Fruit fly (Drosophila melanogaster) whole organism, embryonic: Measurements from ENCODE around the gene mRpL15.

Experiments
- Abd-B ChIP-seq: fragments of 200-800 bp; sonication (Bioruptor generic); optimal IDR thresholded peaks from 2 replicates; lab custom pipeline; 2018; ENCODE audit warnings: missing biosample characterization, mild to moderate bottlenecking, missing genetic modification characterization, moderate library complexity
- Ada2b ChIP-seq: fragments of 200-800 bp; sonication (Bioruptor generic); IDR thresholded peaks from 2 replicates; pipeline ENCODE4 v1.3.6; 2022; ENCODE audit warnings: missing biosample characterization, missing genetic modification characterization
- Bdp1 ChIP-seq: fragments of 200-800 bp; sonication (Bioruptor generic); optimal IDR thresholded peaks from 3 replicates; lab custom pipeline; 2016; ENCODE audit warnings: missing biosample characterization, missing genetic modification characterization
- BtbVII ChIP-seq: fragments of 200-800 bp; sonication (Bioruptor generic); optimal IDR thresholded peaks from 3 replicates; lab custom pipeline; 2017; ENCODE audit warnings: missing biosample characterization, mild to moderate bottlenecking, missing genetic modification characterization
- CG11696 ChIP-seq: fragments of 200-800 bp; sonication (Bioruptor generic); IDR thresholded peaks from 2 replicates; pipeline ENCODE4 v1.3.6; 2022; ENCODE audit warnings: missing biosample characterization, missing genetic modification characterization
- CG13296 ChIP-seq: fragments of 200-800 bp; sonication (Bioruptor generic); optimal IDR thresholded peaks from 3 replicates; lab custom pipeline; 2018; ENCODE audit warnings: missing biosample characterization, mild to moderate bottlenecking, missing genetic modification characterization
- CG13624 ChIP-seq: fragments of 200-800 bp; sonication (Bioruptor generic); optimal IDR thresholded peaks from 2 replicates; lab custom pipeline; 2016; ENCODE audit warnings: missing biosample characterization, missing genetic modification characterization
- CG14014 ChIP-seq: fragments of 200-800 bp; sonication (Bioruptor generic); IDR thresholded peaks from 2 replicates; pipeline ENCODE4 v1.3.6; 2022; ENCODE audit warnings: missing biosample characterization, missing genetic modification characterization
- CG14050 ChIP-seq: fragments of 200-800 bp; sonication (Bioruptor generic); IDR thresholded peaks from 3 replicates; pipeline ENCODE4 v1.3.6; 2022; ENCODE audit warnings: missing biosample characterization, missing genetic modification characterization
- CG15696 ChIP-seq: fragments of 200-800 bp; sonication (Bioruptor generic); optimal IDR thresholded peaks from 2 replicates; lab custom pipeline; 2019; ENCODE audit warnings: missing biosample characterization, mild to moderate bottlenecking, missing genetic modification characterization, moderate library complexity
- CG1647 ChIP-seq: fragments of 200-800 bp; sonication (Bioruptor generic); optimal IDR thresholded peaks from 3 replicates; lab custom pipeline; 2016; ENCODE audit warnings: missing biosample characterization, missing genetic modification characterization
- CG17612 ChIP-seq: fragments of 200-800 bp; sonication (Bioruptor generic); IDR thresholded peaks from 2 replicates; pipeline ENCODE4 v1.3.6; 2022; ENCODE audit warnings: missing biosample characterization, missing genetic modification characterization
- CG1792 ChIP-seq: fragments of 200-800 bp; sonication (Bioruptor generic); optimal IDR thresholded peaks from 2 replicates; lab custom pipeline; 2016; ENCODE audit warnings: missing biosample characterization, missing genetic modification characterization
- CG1832 ChIP-seq: fragments of 200-800 bp; sonication (Bioruptor generic); optimal IDR thresholded peaks from 2 replicates; lab custom pipeline; 2017; ENCODE audit warnings: missing biosample characterization, mild to moderate bottlenecking, missing genetic modification characterization, inconsistent platforms
- CG2116 ChIP-seq: fragments of 200-800 bp; sonication (Bioruptor generic); optimal IDR thresholded peaks from 3 replicates; lab custom pipeline; 2018; ENCODE audit warnings: missing biosample characterization, mild to moderate bottlenecking, missing genetic modification characterization
- CG2678 ChIP-seq: fragments of 200-800 bp; sonication (Bioruptor generic); optimal IDR thresholded peaks from 3 replicates; lab custom pipeline; 2019; ENCODE audit warnings: missing biosample characterization, mild to moderate bottlenecking, missing genetic modification characterization, moderate library complexity
- CG3726 ChIP-seq: fragments of 200-800 bp; sonication (Bioruptor generic); IDR thresholded peaks from 3 replicates; pipeline ENCODE4, ENCODE4 v1.3.6; 2022; ENCODE audit warnings: missing biosample characterization, missing genetic modification characterization
- CG4328 ChIP-seq: fragments of 200-800 bp; sonication (Bioruptor generic); optimal IDR thresholded peaks from 3 replicates; lab custom pipeline; 2017; ENCODE audit warnings: missing biosample characterization, missing genetic modification reagents, missing genetic modification characterization
- CG7745 ChIP-seq: fragments of 200-800 bp; sonication (Bioruptor generic); optimal IDR thresholded peaks from 2 replicates; lab custom pipeline; 2018; ENCODE audit warnings: missing biosample characterization, mild to moderate bottlenecking, missing genetic modification characterization, moderate library complexity
- CG7963 ChIP-seq: fragments of 200-800 bp; sonication (Bioruptor generic); IDR thresholded peaks from 3 replicates; pipeline ENCODE4 v1.3.6; 2022; ENCODE audit warnings: missing biosample characterization, missing genetic modification characterization; ENCODE audit not compliant: partially characterized antibody
- CG9932 ChIP-seq: fragments of 200-800 bp; sonication (Bioruptor generic); IDR thresholded peaks from 2 replicates; pipeline ENCODE4 v1.3.6; 2022; ENCODE audit warnings: missing biosample characterization, missing genetic modification characterization
- Camta ChIP-seq: fragments of 200-800 bp; sonication (Bioruptor generic); optimal IDR thresholded peaks from 2 replicates; lab custom pipeline; 2016; ENCODE audit warnings: missing biosample characterization, missing genetic modification characterization
- Dad ChIP-seq: fragments of 200-800 bp; sonication (Bioruptor generic); optimal IDR thresholded peaks from 3 replicates; lab custom pipeline; 2016; ENCODE audit warnings: missing biosample characterization, missing genetic modification characterization
- Dfd ChIP-seq, 2 experiments: fragments of >200 bp; optimal IDR thresholded peaks; 2 replicates each; lab custom pipeline; 2017; ENCODE audit warnings: missing biosample characterization in 2 of 2, missing genetic modification characterization in 2 of 2
- Dip2 ChIP-seq: fragments of 200-800 bp; sonication (Bioruptor generic); IDR thresholded peaks from 2 replicates; pipeline ENCODE4 v1.3.6; 2022; ENCODE audit warnings: missing biosample characterization, missing genetic modification characterization
- HLH4C ChIP-seq: fragments of 200-800 bp; sonication (Bioruptor generic); IDR thresholded peaks from 3 replicates; pipeline ENCODE4 v1.3.6; 2022; ENCODE audit warnings: missing biosample characterization, missing genetic modification characterization; ENCODE audit not compliant: partially characterized antibody
- Mad ChIP-seq: fragments of 200-800 bp; sonication (Bioruptor generic); optimal IDR thresholded peaks from 2 replicates; lab custom pipeline; 2016; ENCODE audit warnings: missing biosample characterization, missing genetic modification characterization
- Max ChIP-seq: fragments of 200-800 bp; sonication (Bioruptor generic); optimal IDR thresholded peaks from 2 replicates; lab custom pipeline; 2016; ENCODE audit warnings: missing biosample characterization, mild to moderate bottlenecking, missing genetic modification characterization
- NC2β ChIP-seq: fragments of 200-800 bp; sonication (Bioruptor generic); optimal IDR thresholded peaks from 2 replicates; lab custom pipeline; 2016; ENCODE audit warnings: missing biosample characterization, missing genetic modification characterization
- NfI ChIP-seq: fragments of 200-800 bp; sonication (Bioruptor generic); optimal IDR thresholded peaks from 3 replicates; lab custom pipeline; 2018; ENCODE audit warnings: missing biosample characterization, mild to moderate bottlenecking, missing genetic modification characterization, moderate library complexity
- Optix ChIP-seq: fragments of 200-800 bp; sonication (Bioruptor generic); IDR thresholded peaks from 3 replicates; pipeline ENCODE4 v1.3.6; 2022; ENCODE audit warnings: missing biosample characterization, missing genetic modification characterization
- Side ChIP-seq: fragments of 200-800 bp; sonication (Bioruptor generic); optimal IDR thresholded peaks from 2 replicates; lab custom pipeline; 2016; ENCODE audit warnings: missing biosample characterization, missing genetic modification characterization
- Sox102F ChIP-seq: fragments of 200-800 bp; sonication (Bioruptor generic); optimal IDR thresholded peaks from 2 replicates; lab custom pipeline; 2018; ENCODE audit warnings: missing biosample characterization, mild to moderate bottlenecking, missing genetic modification characterization, moderate library complexity
- Sry-β ChIP-seq: fragments of 200-800 bp; sonication (Bioruptor generic); optimal IDR thresholded peaks from 2 replicates; lab custom pipeline; 2018; ENCODE audit warnings: missing biosample characterization, mild to moderate bottlenecking, missing genetic modification characterization, moderate library complexity
- bab2 ChIP-seq: fragments of 200-800 bp; sonication (Bioruptor generic); optimal IDR thresholded peaks from 2 replicates; lab custom pipeline; 2016; ENCODE audit warnings: missing biosample characterization, missing genetic modification characterization
- en ChIP-seq: fragments of 200-800 bp; sonication (Bioruptor generic); optimal IDR thresholded peaks from 2 replicates; lab custom pipeline; 2016; ENCODE audit warnings: missing biosample characterization, missing genetic modification characterization
- esg ChIP-seq: fragments of 200-800 bp; sonication (Bioruptor generic); conservative IDR thresholded peaks from 2 replicates; pipeline ENCODE4 v1.3.6; 2022; ENCODE audit warnings: missing biosample characterization, missing genetic modification characterization
- eve ChIP-seq, 2 experiments: fragments of >200 bp; optimal IDR thresholded peaks; 2 replicates each; lab custom pipeline; 2017; ENCODE audit warnings: missing biosample characterization in 2 of 2, missing genetic modification characterization in 2 of 2
- fd96Cb ChIP-seq: fragments of 200-800 bp; sonication (Bioruptor generic); optimal IDR thresholded peaks from 2 replicates; lab custom pipeline; 2018; ENCODE audit warnings: missing biosample characterization, mild to moderate bottlenecking, missing genetic modification characterization, moderate library complexity
- fu2 ChIP-seq: fragments of 200-800 bp; sonication (Bioruptor generic); optimal IDR thresholded peaks from 2 replicates; lab custom pipeline; 2016; ENCODE audit warnings: missing biosample characterization, missing genetic modification characterization
- grau ChIP-seq: fragments of 200-800 bp; optimal IDR thresholded peaks from 3 replicates; lab custom pipeline; 2019; ENCODE audit warnings: missing biosample characterization, mild to moderate bottlenecking, missing genetic modification characterization, moderate library complexity
- grn ChIP-seq: fragments of 200-800 bp; sonication (Bioruptor generic); optimal IDR thresholded peaks from 3 replicates; lab custom pipeline; 2017; ENCODE audit warnings: missing biosample characterization, missing genetic modification characterization
- hth ChIP-seq: fragments of >200 bp; optimal IDR thresholded peaks from 2 replicates; lab custom pipeline; 2017; ENCODE audit warnings: inconsistent platforms
- ind ChIP-seq: fragments of 200-800 bp; sonication (Bioruptor generic); optimal IDR thresholded peaks from 3 replicates; lab custom pipeline; 2016; ENCODE audit warnings: missing biosample characterization, missing genetic modification characterization
- insv ChIP-seq, 2 experiments: fragments of 200-800 bp; sonication (Bioruptor generic); optimal IDR thresholded peaks; 3 replicates each; lab custom pipeline; 2016 to 2018; ENCODE audit warnings: missing biosample characterization in 2 of 2, missing genetic modification characterization in 2 of 2
- otp ChIP-seq: fragments of 200-800 bp; sonication (Bioruptor generic); IDR thresholded peaks from 3 replicates; pipeline ENCODE4, ENCODE4 v1.3.6; 2022; ENCODE audit warnings: missing biosample characterization, missing genetic modification characterization
- pb ChIP-seq: fragments of 200-800 bp; sonication (Bioruptor generic); optimal IDR thresholded peaks from 3 replicates; lab custom pipeline; 2016; ENCODE audit warnings: missing biosample characterization, missing genetic modification characterization
- peb ChIP-seq: fragments of 200-800 bp; sonication (Bioruptor generic); IDR thresholded peaks from 2 replicates; pipeline ENCODE4 v1.3.6; 2022; ENCODE audit warnings: missing biosample characterization, missing genetic modification characterization
- pros ChIP-seq: fragments of 200-800 bp; sonication (Bioruptor generic); optimal IDR thresholded peaks from 3 replicates; lab custom pipeline; 2019; ENCODE audit warnings: missing biosample characterization, mild to moderate bottlenecking, missing genetic modification characterization, moderate library complexity
- twi ChIP-seq: fragments of 200-800 bp; optimal IDR thresholded peaks from 2 replicates; lab custom pipeline; 2019; ENCODE audit warnings: missing biosample characterization, mild to moderate bottlenecking, missing genetic modification characterization, moderate library complexity

Gene mRpL15

DNA sequence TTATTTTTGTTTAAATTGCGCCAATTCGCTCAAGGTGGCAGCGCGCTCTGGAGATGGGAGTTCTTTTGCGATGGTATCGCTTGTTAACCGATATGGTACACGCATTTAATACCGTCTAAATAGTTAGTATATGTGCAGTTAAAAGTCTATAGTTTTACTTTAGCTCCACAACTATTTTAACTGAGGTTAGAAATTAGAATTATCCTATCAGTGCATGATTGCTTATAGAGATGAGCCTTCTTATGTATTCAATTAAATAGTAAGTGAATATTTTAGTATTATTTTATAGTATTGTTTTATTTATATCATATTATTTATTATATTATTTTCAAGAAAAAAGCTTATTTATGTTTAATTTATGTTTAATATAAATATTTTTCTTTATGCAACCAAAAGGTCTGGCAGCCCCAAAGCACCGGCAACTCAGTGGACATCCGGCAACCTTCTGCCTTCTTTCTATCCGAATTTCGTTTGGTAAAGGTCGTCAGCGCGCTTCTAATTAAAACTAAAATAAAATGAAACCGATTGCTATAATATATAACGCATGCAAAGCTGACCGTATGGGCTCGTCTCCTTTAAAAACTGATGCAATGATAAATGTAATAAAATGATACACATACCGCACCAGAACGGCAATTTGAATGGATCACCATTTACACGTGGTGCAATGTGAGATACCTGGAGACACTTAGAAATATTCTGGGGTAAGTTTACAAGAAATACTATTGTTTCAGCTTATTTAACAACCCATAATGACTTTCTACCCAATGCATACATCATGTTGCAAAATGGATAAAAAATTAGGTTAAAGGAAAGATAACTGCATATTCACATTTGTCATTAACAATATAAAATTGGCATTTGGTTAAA lies 17.0 kb upstream of the mRpL15 start, which contains the start of gene CG5199 (continued):
- no peak for TF ChIP-seq CG11696 (GFP tag; lab: Robert Waterston, UW)
- no peak for TF ChIP-seq otp (GFP tag; lab: Robert Waterston, UW)
- TF ChIP-seq CG1832 (GFP tag; lab: Kevin White, UChicago): no peak
- peak; percentile 35 for TF ChIP-seq bab2 (GFP tag; lab: Kevin White, UChicago)
- no peak for TF ChIP-seq pros (GFP tag; lab: Kevin White, UChicago)
- peak; percentile 59; the same call in 2 of the 3 replicates for TF ChIP-seq CG7963 (GFP tag; lab: Robert Waterston, UW)
- 0 out of 3 replicates have a peak, but pooled peaks have one; percentile 58 for TF ChIP-seq CG3726 (GFP tag; lab: Robert Waterston, UW)
- peak; percentile 62 for TF ChIP-seq Ada2b
- no peak for TF ChIP-seq Dad (GFP tag; lab: Kevin White, UChicago)
- TF ChIP-seq Side: no peak
- TF ChIP-seq hth (lab: Kevin White, UChicago): no peak
- peak; percentile 78 for TF ChIP-seq ind (GFP tag; lab: Kevin White, UChicago)
- TF ChIP-seq fd96Cb: peak; percentile 76
- TF ChIP-seq insv (GFP tag; optimal IDR thresholded peaks at IDR 0.05; lab: Kevin White, UChicago): peak in 1 of 2 experiments; percentile 44
- peak; percentile 58 for TF ChIP-seq Camta (GFP tag; lab: Kevin White, UChicago)
- peak; percentile 37 for TF ChIP-seq CG2116 (GFP tag; lab: Kevin White, UChicago)
- TF ChIP-seq Sry-β (GFP tag; lab: Kevin White, UChicago): peak; percentile 37
- no peak for TF ChIP-seq fu2 (GFP tag; lab: Kevin White, UChicago)
- TF ChIP-seq CG1647: peak; percentile 25
- no peak for TF ChIP-seq CG7745 (tag; lab: Kevin White, UChicago)
- TF ChIP-seq Bdp1 (GFP tag; lab: Kevin White, UChicago): no peak
- peak; percentile 61; the same call in 1 of the 3 replicates for TF ChIP-seq HLH4C (GFP tag; lab: Robert Waterston, UW)
- TF ChIP-seq Optix: no peak
- no peak for TF ChIP-seq grn (GFP tag; lab: Kevin White, UChicago)
- TF ChIP-seq CG1792 (GFP tag; lab: Kevin White, UChicago): peak; percentile 2
- peak; percentile 42 for TF ChIP-seq twi (tag; lab: Kevin White, UChicago)
- TF ChIP-seq Abd-B (GFP tag; lab: Kevin White, UChicago): peak; percentile 91
- TF ChIP-seq CG15696 (tag; lab: Kevin White, UChicago): peak; percentile 75
- TF ChIP-seq pb: no peak
- TF ChIP-seq grau (tag; lab: Kevin White, UChicago): peak; percentile 76
- no peak for TF ChIP-seq CG13624
- peak; percentile 54 for TF ChIP-seq CG4328 (GFP tag; lab: Kevin White, UChicago)
- peak; percentile 46 for TF ChIP-seq BtbVII (GFP tag; lab: Kevin White, UChicago)
- peak; percentile 33; the same call in 1 of the 2 replicates for TF ChIP-seq esg (GFP tag; lab: Robert Waterston, UW)
- TF ChIP-seq CG9932 (GFP tag; lab: Robert Waterston, UW): peak; percentile 71
- TF ChIP-seq CG17612 (GFP tag; lab: Robert Waterston, UW): no peak
- TF ChIP-seq Mad: no peak
- TF ChIP-seq peb (GFP tag; lab: Robert Waterston, UW): no peak
- TF ChIP-seq Max: peak; percentile 45
- TF ChIP-seq CG2678 (tag; lab: Kevin White, UChicago): peak; percentile 75
- no peak for TF ChIP-seq CG14050 (GFP tag; lab: Robert Waterston, UW)
- TF ChIP-seq NC2β (GFP tag; lab: Kevin White, UChicago): no peak
- peak; percentile 54 for TF ChIP-seq CG13296 (GFP tag; lab: Kevin White, UChicago)
- no peak for TF ChIP-seq Dfd (GFP tag; optimal IDR thresholded peaks at IDR 0.05; lab: Kevin White, UChicago)
- no peak for TF ChIP-seq en (GFP tag; lab: Kevin White, UChicago)
- TF ChIP-seq CG14014 (GFP tag; lab: Robert Waterston, UW): no peak
- TF ChIP-seq eve (GFP tag; optimal IDR thresholded peaks at IDR 0.05; lab: Kevin White, UChicago): no peak
- peak; percentile 54 for TF ChIP-seq NfI (GFP tag; lab: Kevin White, UChicago)
- no peak for TF ChIP-seq Dip2 (GFP tag; lab: Robert Waterston, UW)
- peak; percentile 61 for TF ChIP-seq Sox102F (GFP tag; lab: Kevin White, UChicago)
